Worm (Caenorhabditis elegans): ENCODE data around the gene Y45F10B.13.
"Not testable (repeated sequence)": the region's sequence is repeated elsewhere in the genome, so short reads cannot be mapped to it uniquely, and the experiment has no call there.

- not testable (repeated sequence) for TF ChIP-seq lin-39 (tag; optimal IDR thresholded peaks at IDR 0.05); unc-62 (GFP tag; optimal IDR thresholded peaks at IDR 0.05 in 1 of 2); unc-62 (tag; optimal IDR thresholded peaks at IDR 0.05); zag-1 (tag; optimal IDR thresholded peaks at IDR 0.05); lin-1 (GFP tag; IDR thresholded peaks at IDR 0.05); ZK546.5 (tag; optimal IDR thresholded peaks at IDR 0.05); ZK337.2 (GFP tag; IDR thresholded peaks at IDR 0.05); ztf-11 (tag; optimal IDR thresholded peaks at IDR 0.05); ceh-82 (tag; optimal IDR thresholded peaks at IDR 0.05); skn-1 (tag; optimal IDR thresholded peaks at IDR 0.05); F49E8.2 (tag; optimal IDR thresholded peaks at IDR 0.05; ENCODE audit: borderline replicate concordance)
Observed at ce11 chrIV:13503365-13504015, 58.0 kb downstream of the Y45F10B.13 start.
